Worm (Caenorhabditis elegans): ENCODE measurements around the gene F54F7.14.

The F54F7.14 gene

DNA sequence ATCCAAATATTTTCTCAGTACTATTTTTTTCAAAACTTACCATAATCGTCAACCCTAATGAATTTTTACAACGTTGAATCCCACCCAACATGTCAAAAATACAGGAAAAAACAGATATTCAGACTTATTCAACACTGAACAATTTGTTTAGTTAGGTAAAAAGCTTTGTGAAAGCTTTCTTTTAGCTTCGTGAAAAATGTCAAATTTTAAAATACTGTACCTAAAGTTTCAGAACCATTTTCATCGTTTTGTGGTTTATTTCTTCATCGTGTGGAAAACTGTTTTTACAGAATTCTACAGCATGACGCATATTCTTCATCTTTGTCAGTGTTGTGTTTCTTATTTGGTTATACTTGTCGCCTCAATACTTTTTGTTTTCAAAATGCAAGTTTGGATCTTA, at the start of gene F54F7.14:
TSS of gene F54F7.14 (plus strand) at position 301 of the 400 bp plus-strand sequence.
- TF ChIP-seq nhr-237 (tag; optimal IDR thresholded peaks at IDR 0.05) (no peak), sea-2 (GFP tag; optimal IDR thresholded peaks at IDR 0.05) (no peak), snpc-4 (tag; optimal IDR thresholded peaks at IDR 0.05) (no peak), mdl-1 (tag; optimal IDR thresholded peaks at IDR 0.05) (no peak), fos-1 (tag; optimal IDR thresholded peaks at IDR 0.05) (no peak), unc-62 (GFP tag; optimal IDR thresholded peaks at IDR 0.05) (no peak), zag-1 (tag; optimal IDR thresholded peaks at IDR 0.05) (no peak), lin-39 (tag; optimal IDR thresholded peaks at IDR 0.05) (no peak), R02D3.7 (tag; optimal IDR thresholded peaks at IDR 0.05) (no peak), nhr-77 (tag; optimal IDR thresholded peaks at IDR 0.05) (no peak), jun-1 (tag; optimal IDR thresholded peaks at IDR 0.05) (no peak), nhr-11 (tag; optimal IDR thresholded peaks at IDR 0.05) (no peak), egl-27 (tag; optimal IDR thresholded peaks at IDR 0.05) (no peak), lin-15B (tag; optimal IDR thresholded peaks at IDR 0.05) (no peak), ama-1 (optimal IDR thresholded peaks at IDR 0.05) (no peak), nhr-28 (tag; optimal IDR thresholded peaks at IDR 0.05) (no peak)

ce11 chrX:11804057-11804456, 46.6 kb upstream of the F54F7.14 start, which contains the start of gene C34E11.4:
TSS of gene C34E11.4 (plus strand) at chrX:11804210.
- no peak for TF ChIP-seq tbx-2 (tag; optimal IDR thresholded peaks at IDR 0.05)
- TF ChIP-seq fkh-10 (GFP tag; optimal IDR thresholded peaks at IDR 0.05) = no peak
- peak; percentile 43 for TF ChIP-seq elt-2 (tag; optimal IDR thresholded peaks at IDR 0.05)

DNA sequence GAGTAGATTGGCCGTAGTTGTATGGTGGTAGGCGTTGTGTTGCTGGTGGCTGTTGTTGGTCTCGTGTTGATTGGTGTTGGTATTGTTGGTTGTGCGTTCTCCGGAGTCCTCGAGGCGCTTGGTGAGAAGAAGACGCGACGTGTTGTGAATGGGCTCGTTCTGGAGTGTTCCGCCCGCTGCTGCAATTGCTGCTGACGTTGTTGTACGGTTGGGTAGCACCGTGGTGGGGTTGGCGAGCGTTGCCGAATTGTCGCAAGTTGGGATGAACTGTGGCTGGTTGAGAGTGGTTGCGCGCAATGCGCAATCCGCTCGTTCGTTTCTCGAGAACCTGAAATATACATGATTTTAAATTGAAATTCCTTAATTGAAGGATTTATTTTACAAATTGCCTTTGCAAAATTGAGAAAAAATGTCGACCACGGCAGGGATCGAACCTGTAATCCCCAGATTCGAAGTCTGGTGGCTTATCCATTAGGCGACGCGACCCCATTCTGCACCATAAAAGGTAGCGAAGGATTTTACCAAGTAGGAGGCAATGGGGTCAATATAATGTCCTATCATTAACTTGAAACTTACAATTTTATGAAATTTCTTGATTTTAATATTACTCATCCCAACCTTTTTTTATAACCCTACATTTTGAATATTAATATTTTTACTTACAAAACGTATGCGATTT, 44.4 kb upstream of the F54F7.14 start:
- no peak for TF ChIP-seq ztf-11 (tag; optimal IDR thresholded peaks at IDR 0.05)
- no peak for TF ChIP-seq unc-39 (tag; optimal IDR thresholded peaks at IDR 0.05)
- TF ChIP-seq zag-1 (tag; optimal IDR thresholded peaks at IDR 0.05) = no peak
- no peak for TF ChIP-seq mml-1 (tag; optimal IDR thresholded peaks at IDR 0.05)
- no peak for TF ChIP-seq ceh-16 (tag; optimal IDR thresholded peaks at IDR 0.05)
- TF ChIP-seq mdl-1 (tag; optimal IDR thresholded peaks at IDR 0.05) = no peak
- no peak for TF ChIP-seq nhr-67 (tag; optimal IDR thresholded peaks at IDR 0.05)
- TF ChIP-seq ama-1 (optimal IDR thresholded peaks at IDR 0.05) = no peak
- TF ChIP-seq lsy-12 (tag; optimal IDR thresholded peaks at IDR 0.05) = no peak
- TF ChIP-seq hmg-11 (tag; optimal IDR thresholded peaks at IDR 0.05) = no peak
- TF ChIP-seq nhr-23 (tag; optimal IDR thresholded peaks at IDR 0.05) = no peak
- TF ChIP-seq nhr-43 (tag; optimal IDR thresholded peaks at IDR 0.05; ENCODE audit: poor library complexity, severe bottlenecking) = no peak

- TF ChIP-seq R02D3.7 (tag; optimal IDR thresholded peaks at IDR 0.05) (no peak), lsy-12 (tag; optimal IDR thresholded peaks at IDR 0.05) (peak; percentile 2)
Observed at ce11 chrX:11814667-11815066, 36.0 kb upstream of the F54F7.14 start, which contains the start of gene C34E11.2. TSS of gene C34E11.2 (minus strand) at chrX:11814750.

DNA sequence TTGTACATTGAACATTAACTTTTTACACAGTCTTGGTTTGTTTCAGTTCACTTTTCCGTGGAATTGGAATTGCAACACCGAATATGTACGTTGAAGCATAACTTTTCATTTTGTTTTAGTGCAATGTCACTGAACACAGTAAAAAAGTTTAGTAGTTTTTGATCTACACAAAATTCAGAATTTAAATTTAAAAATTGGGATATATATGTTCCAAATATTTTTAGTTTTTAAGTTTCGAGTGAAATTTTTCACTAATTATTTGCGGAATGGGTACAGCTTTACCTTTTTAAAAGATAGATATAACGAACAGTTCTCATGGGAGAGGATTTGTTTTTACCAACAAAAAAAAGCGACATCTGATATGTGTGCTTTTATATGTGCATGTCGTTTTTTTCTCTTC, 33.8 kb upstream of the F54F7.14 start:
- TF ChIP-seq skn-1 (tag; optimal IDR thresholded peaks at IDR 0.05) (no peak), elt-2 (tag; optimal IDR thresholded peaks at IDR 0.05) (no peak), ama-1 (optimal IDR thresholded peaks at IDR 0.05) (no peak), pqm-1 (tag; optimal IDR thresholded peaks at IDR 0.05) (no peak), nhr-43 (tag; optimal IDR thresholded peaks at IDR 0.05; ENCODE audit: poor library complexity, severe bottlenecking) (no peak), R02D3.7 (tag; optimal IDR thresholded peaks at IDR 0.05) (no peak), mdl-1 (tag; optimal IDR thresholded peaks at IDR 0.05) (no peak), pha-4 (tag; optimal IDR thresholded peaks at IDR 0.05) (no peak), nhr-11 (tag; optimal IDR thresholded peaks at IDR 0.05) (no peak), nhr-237 (tag; optimal IDR thresholded peaks at IDR 0.05) (no peak), lin-15B (tag; optimal IDR thresholded peaks at IDR 0.05) (no peak), ceh-28 (tag; optimal IDR thresholded peaks at IDR 0.05) (no peak), unc-62 (GFP tag; optimal IDR thresholded peaks at IDR 0.05) (no peak), snpc-4 (tag; optimal IDR thresholded peaks at IDR 0.05) (no peak), nhr-28 (tag; optimal IDR thresholded peaks at IDR 0.05) (no peak), lin-39 (tag; optimal IDR thresholded peaks at IDR 0.05) (no peak), nfya-1 (tag; optimal IDR thresholded peaks at IDR 0.05; ENCODE audit: insufficient read depth) (no peak), jun-1 (tag; optimal IDR thresholded peaks at IDR 0.05) (no peak), elt-3 (tag; optimal IDR thresholded peaks at IDR 0.05) (no peak)
